Fruit fly (Drosophila melanogaster): Measurements from ENCODE around the gene ATP6AP2.
"Not testable (repeated sequence)": the region's sequence is repeated elsewhere in the genome, so short reads cannot be mapped to it uniquely, and the experiment has no call there.

Gene ATP6AP2

dm6 chr3R:9233763-9234162 lies 26.7 kb upstream of the ATP6AP2 start (continued):
- no peak for TF ChIP-seq CG10462 (GFP tag; optimal IDR thresholded peaks at IDR 0.05)
- peak; percentile 92 for TF ChIP-seq CG11504 (tag; optimal IDR thresholded peaks at IDR 0.05)
- no peak for TF ChIP-seq Pdp1 (GFP tag; optimal IDR thresholded peaks at IDR 0.05)
- TF ChIP-seq CG17328 (GFP tag; IDR thresholded peaks at IDR 0.05), result no peak
- 0 out of 3 replicates have a peak, but pooled peaks have one; percentile 19 for TF ChIP-seq CG7963 (GFP tag; IDR thresholded peaks at IDR 0.05; ENCODE audit: partially characterized antibody)
- no peak for TF ChIP-seq sisA (GFP tag; IDR thresholded peaks at IDR 0.05)
- TF ChIP-seq CG2199 (GFP tag; IDR thresholded peaks at IDR 0.05), result no peak
- TF ChIP-seq fd3F (GFP tag; optimal IDR thresholded peaks at IDR 0.05), result no peak
- 0 out of 2 replicates have a peak, but pooled peaks have one; percentile 3 for TF ChIP-seq crol (GFP tag; IDR thresholded peaks at IDR 0.05)
- no peak for TF ChIP-seq CG9437 (GFP tag; optimal IDR thresholded peaks at IDR 0.05)
- 0 out of 4 replicates have a peak, but pooled peaks have one; percentile 24 for TF ChIP-seq chinmo (GFP tag; IDR thresholded peaks at IDR 0.05; ENCODE audit: partially characterized antibody)

DNA sequence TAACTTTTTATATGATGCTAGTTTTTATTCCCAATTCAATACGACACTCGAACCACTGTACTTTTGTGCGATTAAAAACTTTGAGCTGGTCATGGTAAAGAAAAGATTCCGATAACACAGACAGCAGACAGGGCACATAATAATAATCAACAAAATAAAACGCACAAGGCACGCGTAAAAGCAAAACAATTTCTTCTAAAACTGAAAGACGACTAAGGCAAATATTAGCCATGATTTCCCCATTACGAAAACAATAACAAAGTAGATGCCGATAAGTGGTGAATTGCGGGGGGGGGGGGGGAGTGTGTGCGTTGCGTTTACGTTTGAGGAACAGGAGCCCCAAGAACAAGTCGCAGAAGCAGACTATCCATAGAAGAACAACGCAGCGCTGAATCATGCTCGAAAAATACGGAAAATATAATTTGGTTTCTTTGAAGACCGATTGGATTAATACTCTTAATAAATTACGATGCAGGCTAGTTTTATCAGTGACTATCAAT lies 25.6 kb upstream of the ATP6AP2 start:
- TF ChIP-seq ems (GFP tag; optimal IDR thresholded peaks at IDR 0.05) (no peak), CG2199 (GFP tag; IDR thresholded peaks at IDR 0.05) (peak; percentile 83; the same call in 2 of the 3 replicates), CG17361 (GFP tag; IDR thresholded peaks at IDR 0.05) (0 out of 3 replicates have a peak, but pooled peaks have one; percentile 8), abd-A (tag; optimal IDR thresholded peaks at IDR 0.05) (peak; percentile 78), sens (GFP tag) (peak; percentile 19), crol (GFP tag; IDR thresholded peaks at IDR 0.05) (peak; percentile 79), CG11504 (tag; optimal IDR thresholded peaks at IDR 0.05) (peak; percentile 1), slbo (GFP tag; IDR thresholded peaks at IDR 0.05) (peak; percentile 34; the same call in 1 of the 2 replicates), CG10654 (GFP tag; optimal IDR thresholded peaks at IDR 0.05) (no peak), CG7357 (GFP tag; IDR thresholded peaks at IDR 0.05) (0 out of 3 replicates have a peak, but pooled peaks have one; percentile 22), bsh (GFP tag; optimal IDR thresholded peaks at IDR 0.05) (peak in 1 of 2 experiments; percentile 2), CG12391 (tag; optimal IDR thresholded peaks at IDR 0.05) (peak; percentile 1), CG31224 (GFP tag; IDR thresholded peaks at IDR 0.05) (peak; percentile 31; the same call in 1 of the 2 replicates), sd (tag; optimal IDR thresholded peaks at IDR 0.05) (peak; percentile 66), CG9727 (GFP tag; optimal IDR thresholded peaks at IDR 0.05) (no peak), CrebB (tag; optimal IDR thresholded peaks at IDR 0.05) (no peak), Pdp1 (GFP tag; optimal IDR thresholded peaks at IDR 0.05) (peak in 1 of 2 experiments; percentile 32), CG7839 (tag; optimal IDR thresholded peaks at IDR 0.05) (peak; percentile 2), hkb (optimal IDR thresholded peaks at IDR 0.05) (no peak), hkb (GFP tag; IDR thresholded peaks at IDR 0.05) (0 out of 2 replicates have a peak, but pooled peaks have one; percentile 11)

DNA sequence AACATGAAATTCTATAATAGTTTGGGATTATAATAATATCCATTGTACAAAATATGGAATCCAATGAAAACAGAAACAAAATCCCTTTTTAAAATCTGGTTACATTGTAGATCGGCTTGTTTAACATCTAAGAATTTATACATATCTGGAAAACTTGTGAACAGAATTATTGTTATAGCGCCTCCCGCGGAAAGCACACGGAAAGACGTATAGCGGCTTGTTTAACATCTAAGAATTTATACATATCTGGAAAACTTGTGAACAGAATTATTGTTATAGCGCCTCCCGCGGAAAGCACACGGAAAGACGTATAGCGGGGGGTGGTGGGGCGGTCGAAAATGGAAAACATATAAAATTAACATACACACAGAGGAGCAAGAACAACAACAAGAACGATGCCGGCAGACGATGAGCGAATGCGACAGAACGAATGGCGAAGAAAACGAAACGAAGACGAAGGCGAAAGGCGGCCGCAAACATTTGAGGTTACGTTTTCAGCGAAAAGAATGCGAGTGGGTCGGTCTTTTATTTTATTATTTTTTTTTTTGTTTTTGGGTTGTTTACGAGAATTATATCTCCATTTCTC lies 24.9 kb upstream of the ATP6AP2 start:
- TF ChIP-seq crol (GFP tag; IDR thresholded peaks at IDR 0.05) (peak; percentile 72), pan (GFP tag; optimal IDR thresholded peaks at IDR 0.05 in 1 of 2, IDR thresholded peaks at IDR 0.05 in 1 of 2) (peak in 1 of 2 experiments; percentile 20), bigmax (GFP tag; optimal IDR thresholded peaks at IDR 0.05) (peak; percentile 83), CG10543 (GFP tag; optimal IDR thresholded peaks at IDR 0.05) (peak; percentile 11), chinmo (GFP tag; IDR thresholded peaks at IDR 0.05; ENCODE audit: partially characterized antibody) (0 out of 4 replicates have a peak, but pooled peaks have one; percentile 62), rib (GFP tag; IDR thresholded peaks at IDR 0.05) (peak; percentile 44; the same call in 1 of the 2 replicates), CG4360 (GFP tag; IDR thresholded peaks at IDR 0.05) (peak; percentile 53; the same call in 1 of the 2 replicates), sd (tag; optimal IDR thresholded peaks at IDR 0.05) (peak; percentile 63), Deaf1 (tag; optimal IDR thresholded peaks at IDR 0.05) (peak; percentile 32), CTCF (GFP tag; optimal IDR thresholded peaks at IDR 0.05) (peak; percentile 77), abd-A (tag; optimal IDR thresholded peaks at IDR 0.05) (peak; percentile 26), D19A (tag; optimal IDR thresholded peaks at IDR 0.05) (peak; percentile 26), Med (GFP tag) (peak; percentile 65), scrt (GFP tag; optimal IDR thresholded peaks at IDR 0.05) (peak; percentile 1), vvl (GFP tag; IDR thresholded peaks at IDR 0.05) (peak; percentile 14; the same call in 1 of the 2 replicates), sens (GFP tag) (peak; percentile 68), Drgx (GFP tag; IDR thresholded peaks at IDR 0.05) (0 out of 2 replicates have a peak, but pooled peaks have one; percentile 30)
- TF ChIP-seq pan (optimal IDR thresholded peaks at IDR 0.05), result not testable (repeated sequence)
